Comparison of ENCODE assay signal across 6 worm cellular contexts in genomic region chrV:19401429-19401828, ce11.
TF ChIP-seq lines count a peak whose summit lies in the region.

No protein-coding gene starts in this region.

TF ChIP-seq in whole organism, L1 larva, 84 proteins besides CTCF, POLR2A, EP300 and RAD21:
- TF ChIP-seq efl-1 (optimal IDR thresholded peaks at IDR 0.05; lab: Kevin White, UChicago) (no peak), efl-1 (GFP tag; optimal IDR thresholded peaks at IDR 0.05 in 1 of 2; lab: Kevin White, UChicago) (peak in 1 of 2 experiments; percentile 9), mep-1 (tag; optimal IDR thresholded peaks at IDR 0.05; lab: Kevin White, UChicago) (no peak), tlp-1 (tag; optimal IDR thresholded peaks at IDR 0.05; lab: Kevin White, UChicago) (peak; percentile 62), elt-2 (tag; optimal IDR thresholded peaks at IDR 0.05; lab: Kevin White, UChicago) (peak; percentile 32)

TF ChIP-seq in whole organism, L2 larva, 48 proteins besides CTCF, POLR2A, EP300 and RAD21:
- TF ChIP-seq fos-1 (tag; optimal IDR thresholded peaks at IDR 0.05; lab: Kevin White, UChicago) = peak; percentile 11
- TF ChIP-seq elt-1 (tag; optimal IDR thresholded peaks at IDR 0.05; lab: Kevin White, UChicago) = no peak

TF ChIP-seq in whole organism, L3 larva, 47 proteins besides CTCF, POLR2A, EP300 and RAD21:
- TF ChIP-seq nhr-12 (tag; optimal IDR thresholded peaks at IDR 0.05; lab: Kevin White, UChicago) (no peak), pha-4 (tag; optimal IDR thresholded peaks at IDR 0.05; lab: Kevin White, UChicago) (peak; percentile 27), egl-27 (tag; optimal IDR thresholded peaks at IDR 0.05; lab: Kevin White, UChicago) (no peak), aly-2 (tag; optimal IDR thresholded peaks at IDR 0.05; lab: Kevin White, UChicago) (no peak), ceh-82 (tag; optimal IDR thresholded peaks at IDR 0.05; lab: Kevin White, UChicago) (no peak), pqm-1 (tag; optimal IDR thresholded peaks at IDR 0.05; lab: Kevin White, UChicago) (peak; percentile 53), zag-1 (tag; optimal IDR thresholded peaks at IDR 0.05; lab: Kevin White, UChicago) (no peak), skn-1 (tag; optimal IDR thresholded peaks at IDR 0.05; lab: Kevin White, UChicago) (no peak), ceh-16 (tag; optimal IDR thresholded peaks at IDR 0.05; lab: Kevin White, UChicago) (no peak), elt-2 (tag; optimal IDR thresholded peaks at IDR 0.05; lab: Kevin White, UChicago) (peak; percentile 52), jun-1 (tag; optimal IDR thresholded peaks at IDR 0.05; lab: Kevin White, UChicago) (no peak), eor-1 (tag; optimal IDR thresholded peaks at IDR 0.05; lab: Kevin White, UChicago) (no peak), nhr-43 (tag; optimal IDR thresholded peaks at IDR 0.05; lab: Kevin White, UChicago; ENCODE audit: poor library complexity, severe bottlenecking) (no peak), nhr-76 (tag; optimal IDR thresholded peaks at IDR 0.05; lab: Kevin White, UChicago) (no peak), elt-1 (tag; optimal IDR thresholded peaks at IDR 0.05; lab: Kevin White, UChicago) (no peak), snpc-4 (tag; optimal IDR thresholded peaks at IDR 0.05; lab: Kevin White, UChicago) (no peak)

TF ChIP-seq in whole organism, L4 larva, 104 proteins besides CTCF, POLR2A, EP300 and RAD21:
- TF ChIP-seq nhr-28 (tag; optimal IDR thresholded peaks at IDR 0.05; lab: Kevin White, UChicago) (peak; percentile 5), daf-16 (GFP tag; optimal IDR thresholded peaks at IDR 0.05; lab: Kevin White, UChicago) (no peak), daf-16 (tag; optimal IDR thresholded peaks at IDR 0.05; lab: Kevin White, UChicago) (peak; percentile 79), madf-5 (GFP tag; IDR thresholded peaks at IDR 0.05; lab: Robert Waterston, UW) (no peak), hlh-11 (tag; optimal IDR thresholded peaks at IDR 0.05; lab: Kevin White, UChicago) (peak; percentile 28), daf-8 (GFP tag; IDR thresholded peaks at IDR 0.05; lab: Robert Waterston, UW) (no peak), dve-1 (tag; optimal IDR thresholded peaks at IDR 0.05; lab: Kevin White, UChicago; ENCODE audit: insufficient read depth) (peak; percentile 48), mxl-2 (GFP tag; conservative IDR thresholded peaks at IDR 0.05; lab: Robert Waterston, UW) (no peak), pqm-1 (tag; optimal IDR thresholded peaks at IDR 0.05; lab: Kevin White, UChicago) (peak; percentile 23), php-3 (GFP tag; IDR thresholded peaks at IDR 0.05; lab: Robert Waterston, UW) (peak; percentile 97), zip-2 (tag; optimal IDR thresholded peaks at IDR 0.05; lab: Kevin White, UChicago) (peak; percentile 50), saeg-2 (GFP tag; IDR thresholded peaks at IDR 0.05; lab: Robert Waterston, UW) (no peak)

TF ChIP-seq in whole organism, mixed stage, embryonic, 35 proteins besides CTCF, POLR2A, EP300 and RAD21:
- TF ChIP-seq zip-8 (tag; optimal IDR thresholded peaks at IDR 0.05; lab: Kevin White, UChicago) (peak; percentile 7), sptf-1 (tag; optimal IDR thresholded peaks at IDR 0.05; lab: Kevin White, UChicago) (no peak), lin-32 (GFP tag; optimal IDR thresholded peaks at IDR 0.05; lab: Kevin White, UChicago) (no peak), mep-1 (tag; optimal IDR thresholded peaks at IDR 0.05; lab: Kevin White, UChicago) (no peak)

TF ChIP-seq in whole organism, young adult, 124 proteins besides CTCF, POLR2A, EP300 and RAD21:
- TF ChIP-seq nfyb-1 (GFP tag; IDR thresholded peaks at IDR 0.05; lab: Robert Waterston, UW) = 0 out of 2 replicates have a peak, but pooled peaks have one; percentile 8
- no peak for TF ChIP-seq tbx-9 (tag; optimal IDR thresholded peaks at IDR 0.05; lab: Kevin White, UChicago; ENCODE audit: borderline replicate concordance)
- TF ChIP-seq cebp-1 (GFP tag; IDR thresholded peaks at IDR 0.05; lab: Robert Waterston, UW) = peak; percentile 40; the same call in 1 of the 2 replicates
- TF ChIP-seq cebp-1 (tag; optimal IDR thresholded peaks at IDR 0.05; lab: Kevin White, UChicago) = peak; percentile 49
